Fruit fly (Drosophila melanogaster) whole organism, pupa: ENCODE results near the gene Cyp313b1.

Experiments
- CG8301 ChIP-seq: fragments of 200-800 bp; sonication (Bioruptor generic); optimal IDR thresholded peaks from 2 replicates; lab custom pipeline; 2018; ENCODE audit warnings: missing biosample characterization, mild to moderate bottlenecking, missing genetic modification characterization
- CG9948 ChIP-seq: fragments of 200-800 bp; sonication (Bioruptor generic); optimal IDR thresholded peaks from 2 replicates; lab custom pipeline; 2018; ENCODE audit warnings: missing biosample characterization, mild to moderate bottlenecking, missing genetic modification characterization, moderate library complexity
- D1 ChIP-seq: fragments of 200-800 bp; sonication (Bioruptor generic); optimal IDR thresholded peaks from 2 replicates; lab custom pipeline; 2018; ENCODE audit warnings: missing biosample characterization, mild to moderate bottlenecking, missing genetic modification characterization, moderate library complexity
- EcR ChIP-seq: fragments of 200-800 bp; sonication (Bioruptor generic); optimal IDR thresholded peaks from 3 replicates; lab custom pipeline; 2019; ENCODE audit warnings: missing biosample characterization, missing genetic modification characterization, mild to moderate bottlenecking, moderate library complexity, missing genetic modification reagents
- Pif1A ChIP-seq: fragments of 200-800 bp; sonication (Bioruptor generic); optimal IDR thresholded peaks from 3 replicates; lab custom pipeline; 2016; ENCODE audit warnings: missing biosample characterization, missing genetic modification characterization
- rn ChIP-seq: fragments of 200-800 bp; sonication (Bioruptor generic); IDR thresholded peaks from 2 replicates; pipeline ENCODE4 v1.3.6; 2022; ENCODE audit warnings: missing biosample characterization, missing genetic modification characterization

- TF ChIP-seq D1 (tag; lab: Kevin White, UChicago) (no peak), CG9948 (no peak), CG8301 (no peak), Pif1A (GFP tag; lab: Kevin White, UChicago) (no peak), rn (GFP tag; lab: Robert Waterston, UW) (no peak), EcR (GFP tag; lab: Kevin White, UChicago) (no peak)
Observed at dm6 chr3R:8620737-8621136, 24.7 kb downstream of the Cyp313b1 start.
